Fruit fly (Drosophila melanogaster) whole organism, prepupa: ENCODE measurements around the gene CG13315.

ENCODE experiments used
- CG10669 ChIP-seq: fragments of 200-800 bp; sonication (Bioruptor generic); optimal IDR thresholded peaks from 3 replicates; lab custom pipeline; 2018; ENCODE audit warnings: missing biosample characterization, mild to moderate bottlenecking, missing genetic modification characterization, moderate library complexity
- CG6276 ChIP-seq: fragments of 200-800 bp; sonication (Bioruptor generic); optimal IDR thresholded peaks from 2 replicates; lab custom pipeline; 2017; ENCODE audit warnings: missing biosample characterization, mild to moderate bottlenecking, missing genetic modification characterization
- CG6854 ChIP-seq: fragments of 200-800 bp; sonication (Bioruptor generic); optimal IDR thresholded peaks from 2 replicates; lab custom pipeline; 2017; ENCODE audit warnings: missing biosample characterization, mild to moderate bottlenecking, missing genetic modification characterization
- Eip78C ChIP-seq: fragments of 200-800 bp; sonication (Bioruptor generic); peaks from one replicate; lab custom pipeline; 2016; ENCODE audit warnings: missing biosample characterization, missing genetic modification characterization
- Ets21C ChIP-seq: fragments of 200-800 bp; sonication (Bioruptor generic); optimal IDR thresholded peaks from 3 replicates; lab custom pipeline; 2016; ENCODE audit warnings: missing biosample characterization, missing genetic modification characterization
- Gug ChIP-seq: fragments of 200-800 bp; sonication (Bioruptor generic); IDR thresholded peaks from 2 replicates; pipeline ENCODE4 v1.3.6; 2022; ENCODE audit warnings: missing biosample characterization, missing genetic modification characterization
- Hr38 ChIP-seq: sonication (Bioruptor generic); optimal IDR thresholded peaks from 2 replicates; lab custom pipeline; 2016; ENCODE audit warnings: missing biosample characterization, missing genetic modification characterization
- Hr39 ChIP-seq: fragments of 200-800 bp; sonication (Bioruptor generic); optimal IDR thresholded peaks from 2 replicates; lab custom pipeline; 2016; ENCODE audit warnings: missing biosample characterization, missing genetic modification characterization
- dac ChIP-seq: fragments of 200-800 bp; sonication (Bioruptor generic); optimal IDR thresholded peaks from 2 replicates; lab custom pipeline; 2017; ENCODE audit warnings: missing biosample characterization, mild to moderate bottlenecking, missing genetic modification characterization
- fd85E ChIP-seq: fragments of 200-800 bp; sonication (Bioruptor generic); optimal IDR thresholded peaks from 3 replicates; lab custom pipeline; 2016; ENCODE audit warnings: missing biosample characterization, missing genetic modification characterization
- fkh ChIP-seq: fragments of 200-800 bp; sonication (Bioruptor generic); optimal IDR thresholded peaks from 3 replicates; lab custom pipeline; 2017; ENCODE audit warnings: missing biosample characterization, mild to moderate bottlenecking, missing genetic modification characterization, moderate library complexity

DNA sequence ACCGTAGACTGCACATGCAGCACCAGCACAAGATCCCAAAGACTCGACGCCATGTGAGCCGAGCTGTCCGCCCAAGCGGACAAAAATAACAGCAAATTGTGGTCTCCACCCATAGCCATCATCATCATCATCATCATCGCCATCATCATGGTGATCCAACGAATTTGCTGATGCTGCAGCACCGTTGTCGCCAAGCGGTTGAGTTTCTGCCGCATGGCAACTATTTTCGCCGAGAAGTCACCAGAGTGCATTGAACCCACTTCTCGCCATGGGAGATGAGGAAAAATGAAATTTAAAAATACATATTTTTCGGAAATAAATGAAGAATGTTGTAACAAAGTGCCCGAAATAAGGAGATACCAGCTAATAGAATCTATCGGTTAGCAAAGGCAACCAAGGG lies 35.2 kb upstream of the CG13315 start:
- TF ChIP-seq fd85E (no peak), Ets21C (GFP tag; lab: Kevin White, UChicago) (no peak), CG10669 (GFP tag; lab: Kevin White, UChicago) (no peak), Hr39 (GFP tag; lab: Kevin White, UChicago) (no peak), Gug (GFP tag; lab: Robert Waterston, UW) (no peak), CG6276 (GFP tag; lab: Kevin White, UChicago) (no peak), CG6854 (GFP tag; lab: Kevin White, UChicago) (no peak), Eip78C (GFP tag; lab: Kevin White, UChicago) (no peak), fkh (GFP tag; lab: Kevin White, UChicago) (no peak), dac (no peak), Hr38 (GFP tag; lab: Kevin White, UChicago) (no peak)
